Fruit fly (Drosophila melanogaster): ENCODE results near the gene CG9981.

Gene CG9981

dm6 chrX:16383667-16384515 lies 21.0 kb downstream of the CG9981 start:
- no peak for TF ChIP-seq pan (optimal IDR thresholded peaks at IDR 0.05)
- TF ChIP-seq usp (GFP tag; optimal IDR thresholded peaks at IDR 0.05), result no peak
- no peak for TF ChIP-seq Dll (optimal IDR thresholded peaks at IDR 0.05)
- no peak for TF ChIP-seq EcR (GFP tag; optimal IDR thresholded peaks at IDR 0.05)
- TF ChIP-seq psq (optimal IDR thresholded peaks at IDR 0.05), result no peak
- no peak for TF ChIP-seq CG8478 (optimal IDR thresholded peaks at IDR 0.05)

DNA sequence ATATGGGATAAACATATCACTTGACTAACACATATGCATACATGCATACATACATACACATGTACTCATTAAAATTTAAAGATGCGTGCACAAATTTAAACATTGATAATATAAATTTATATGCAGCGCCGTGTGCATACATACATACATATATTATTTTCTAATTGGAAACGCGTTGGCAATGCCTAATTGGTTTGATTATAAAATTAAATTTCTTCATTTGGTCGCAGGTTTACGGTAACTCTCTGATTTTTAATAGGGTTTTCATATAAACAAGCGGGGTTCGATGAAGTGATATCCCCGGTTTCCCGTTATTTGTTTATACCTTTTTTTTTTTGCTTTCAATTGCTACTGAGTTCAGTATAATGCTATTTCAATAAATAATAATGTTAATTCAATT lies 30.9 kb downstream of the CG9981 start:
- TF ChIP-seq pan (optimal IDR thresholded peaks at IDR 0.05) (no peak), CG8478 (optimal IDR thresholded peaks at IDR 0.05) (no peak), Dll (optimal IDR thresholded peaks at IDR 0.05) (no peak), psq (optimal IDR thresholded peaks at IDR 0.05) (no peak)

- TF ChIP-seq CG8478 (optimal IDR thresholded peaks at IDR 0.05) (no peak), pan (optimal IDR thresholded peaks at IDR 0.05) (no peak), psq (optimal IDR thresholded peaks at IDR 0.05) (no peak)
Measured at dm6 chrX:16373541-16373940, 31.4 kb downstream of the CG9981 start.

- TF ChIP-seq psq (optimal IDR thresholded peaks at IDR 0.05), result no peak
- TF ChIP-seq EcR (GFP tag; optimal IDR thresholded peaks at IDR 0.05), result no peak
- no peak for TF ChIP-seq usp (GFP tag; optimal IDR thresholded peaks at IDR 0.05)
- no peak for TF ChIP-seq Dll (optimal IDR thresholded peaks at IDR 0.05)
- no peak for TF ChIP-seq CG8478 (optimal IDR thresholded peaks at IDR 0.05)
- TF ChIP-seq pan (optimal IDR thresholded peaks at IDR 0.05), result no peak
Measured at dm6 chrX:16372492-16373350, 32.2 kb downstream of the CG9981 start, which contains the start of gene Fur2. Gene Fur2 (plus strand): TSS chrX:16373086.

DNA sequence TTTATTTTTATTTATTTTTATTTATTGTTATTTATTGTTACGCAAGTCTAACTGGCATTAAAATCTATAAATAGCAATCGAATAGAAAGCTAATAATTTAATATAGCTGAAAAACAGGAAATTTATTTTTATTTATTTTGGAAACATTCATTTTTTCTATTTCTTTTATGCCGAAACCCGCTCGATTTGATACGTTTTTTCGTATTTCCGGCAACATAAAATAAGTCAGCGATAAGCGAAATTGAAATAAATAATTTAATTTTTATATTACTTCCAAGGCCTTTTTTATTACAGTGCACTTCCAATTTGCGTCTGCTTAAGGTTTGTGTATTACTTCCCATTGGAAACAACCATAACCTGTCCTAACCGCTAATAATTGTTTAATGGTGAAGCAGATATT lies 33.0 kb downstream of the CG9981 start:
- TF ChIP-seq psq (optimal IDR thresholded peaks at IDR 0.05), result no peak
- TF ChIP-seq pan (optimal IDR thresholded peaks at IDR 0.05), result no peak
- no peak for TF ChIP-seq Dll (optimal IDR thresholded peaks at IDR 0.05)
- no peak for TF ChIP-seq CG8478 (optimal IDR thresholded peaks at IDR 0.05)
- TF ChIP-seq usp (GFP tag; optimal IDR thresholded peaks at IDR 0.05), result no peak
- no peak for TF ChIP-seq EcR (GFP tag; optimal IDR thresholded peaks at IDR 0.05)

- TF ChIP-seq usp (GFP tag; optimal IDR thresholded peaks at IDR 0.05) (no peak), pan (optimal IDR thresholded peaks at IDR 0.05) (no peak), psq (optimal IDR thresholded peaks at IDR 0.05) (no peak), EcR (GFP tag; optimal IDR thresholded peaks at IDR 0.05) (no peak), Dll (optimal IDR thresholded peaks at IDR 0.05) (no peak), CG8478 (optimal IDR thresholded peaks at IDR 0.05) (no peak)
Measured at dm6 chrX:16368585-16368984, 36.3 kb downstream of the CG9981 start.

DNA sequence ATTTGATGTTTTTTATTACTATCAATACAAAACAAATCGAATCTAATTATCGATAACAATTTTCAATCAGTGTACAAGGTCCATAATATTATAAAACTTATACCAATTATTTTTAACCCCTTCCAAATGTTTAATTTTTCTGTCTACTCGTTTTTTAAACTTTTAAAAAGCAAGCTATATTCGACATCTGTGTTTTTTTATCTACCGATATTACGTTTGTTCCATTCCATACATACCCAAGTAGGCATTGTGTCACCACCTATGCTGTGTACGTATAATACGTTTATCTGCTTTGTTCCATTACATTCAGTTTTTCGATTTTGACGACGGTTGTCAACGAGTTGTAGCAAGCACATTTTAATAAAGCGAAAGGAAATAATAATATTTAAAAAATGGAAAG lies 43.6 kb downstream of the CG9981 start, which contains the start of gene nonA:
Gene nonA, plus strand, starts transcription at position 264 of the 400 bp plus-strand sequence.
- no peak for TF ChIP-seq pan (optimal IDR thresholded peaks at IDR 0.05)
- TF ChIP-seq EcR (GFP tag; optimal IDR thresholded peaks at IDR 0.05), result no peak
- TF ChIP-seq Dll (optimal IDR thresholded peaks at IDR 0.05), result no peak
- TF ChIP-seq psq (optimal IDR thresholded peaks at IDR 0.05), result no peak
- TF ChIP-seq usp (GFP tag; optimal IDR thresholded peaks at IDR 0.05), result no peak
- TF ChIP-seq CG8478 (optimal IDR thresholded peaks at IDR 0.05), result no peak

DNA sequence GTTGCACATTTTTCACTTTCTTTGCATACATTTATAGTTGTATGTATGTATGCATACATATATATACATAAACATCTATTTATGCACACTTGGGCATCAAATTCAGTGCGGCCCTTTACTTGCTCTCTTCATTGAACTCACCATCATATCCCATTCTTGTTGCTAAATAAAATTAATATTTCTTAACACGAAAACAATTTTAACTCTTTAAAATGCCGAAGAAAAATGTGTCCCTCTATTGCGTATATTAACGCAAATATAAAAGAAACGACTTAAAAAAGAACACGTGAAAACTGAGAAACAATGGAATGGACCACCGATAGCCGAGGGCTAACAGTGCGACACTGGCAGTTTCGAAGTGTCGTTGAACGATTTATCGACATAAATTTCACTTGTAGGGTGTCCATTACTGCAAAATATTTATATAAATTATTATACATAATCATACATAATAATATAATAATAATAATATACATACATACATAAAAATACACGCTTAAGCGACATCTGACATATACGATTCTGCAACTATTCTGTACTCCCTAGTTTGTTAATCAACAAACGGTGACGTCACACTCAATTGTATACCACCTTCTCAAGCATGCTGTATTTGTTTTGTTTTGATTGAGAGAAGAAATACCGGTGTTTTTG lies 46.1 kb downstream of the CG9981 start, which contains the start of the genes U2af50 and PIG-Q:
Gene U2af50, minus strand, starts transcription at position 370 of the 651 bp plus-strand sequence.
Gene PIG-Q, plus strand, starts transcription at position 474 of the 651 bp plus-strand sequence.
- TF ChIP-seq Dll (optimal IDR thresholded peaks at IDR 0.05) (no peak), usp (GFP tag; optimal IDR thresholded peaks at IDR 0.05) (no peak), pan (optimal IDR thresholded peaks at IDR 0.05) (no peak), psq (optimal IDR thresholded peaks at IDR 0.05) (no peak), CG8478 (optimal IDR thresholded peaks at IDR 0.05) (no peak), EcR (GFP tag; optimal IDR thresholded peaks at IDR 0.05) (no peak)

dm6 chrX:16350062-16350461 lies 54.9 kb downstream of the CG9981 start, which contains the start of gene sl:
Gene sl (plus strand): TSS chrX:16350315.
- TF ChIP-seq usp (GFP tag; optimal IDR thresholded peaks at IDR 0.05), result no peak
- TF ChIP-seq pan (optimal IDR thresholded peaks at IDR 0.05), result no peak
- no peak for TF ChIP-seq psq (optimal IDR thresholded peaks at IDR 0.05)
- TF ChIP-seq Dll (optimal IDR thresholded peaks at IDR 0.05), result no peak

Measured in whole organism.